Worm (Caenorhabditis elegans) whole organism, L1 larva: ENCODE data around the gene sphk-1.
A peak's percentile ranks its signal among the peaks of the same experiment; 100 is the strongest.

Experiments used
- C04F5.9 ChIP-seq: sonication (generic microtip); optimal IDR thresholded peaks from 2 replicates; lab custom pipeline; 2016; ENCODE audit warnings: missing genetic modification characterization, missing compliant biosample characterization
- Y116A8C.19 ChIP-seq: sonication (generic microtip); optimal IDR thresholded peaks from 2 replicates; lab custom pipeline; 2016; ENCODE audit warnings: missing compliant biosample characterization, missing genetic modification characterization, borderline replicate concordance
- aha-1 ChIP-seq: fragments of 150-350 bp; optimal IDR thresholded peaks from 2 replicates; lab custom pipeline; 2014; ENCODE audit warnings: missing biosample characterization, missing genetic modification characterization
- ama-1 ChIP-seq: fragments of 150-350 bp; optimal IDR thresholded peaks from 2 replicates; lab custom pipeline; 2014
- blmp-1 ChIP-seq: fragments of 150-350 bp; optimal IDR thresholded peaks from 2 replicates; lab custom pipeline; 2014; ENCODE audit warnings: missing biosample characterization, missing genetic modification characterization
- ceh-63 ChIP-seq: fragments of 200-800 bp; sonication (Bioruptor generic); optimal IDR thresholded peaks from 2 replicates; lab custom pipeline; 2018; ENCODE audit warnings: mild to moderate bottlenecking, missing genetic modification characterization, missing compliant biosample characterization
- ceh-8 ChIP-seq: fragments of 200-800 bp; sonication (Bioruptor generic); optimal IDR thresholded peaks from 2 replicates; lab custom pipeline; 2018; ENCODE audit warnings: mild to moderate bottlenecking, missing genetic modification characterization, moderate library complexity, missing compliant biosample characterization
- efl-1 ChIP-seq, 4 experiments: fragments of 150-350 bp; optimal IDR thresholded peaks in 3 of 4; peaks in 1 of 4; 1 replicate in 1 of 4; 2 replicates in 3 of 4; lab custom pipeline; 2014; ENCODE audit warnings: missing biosample characterization in 2 of 4, missing genetic modification characterization in 2 of 4, missing genetic modification reagents in 2 of 4
- elt-3 ChIP-seq, 6 experiments: fragments of 150-350 bp in 1 of 6; sonication (generic microtip); optimal IDR thresholded peaks; 2 replicates each; lab custom pipeline; 2017 to 2018; ENCODE audit warnings: missing biosample characterization in 6 of 6, missing genetic modification characterization in 6 of 6, inconsistent platforms in 1 of 6
- fkh-8 ChIP-seq: sonication (generic microtip); optimal IDR thresholded peaks from 2 replicates; lab custom pipeline; 2016; ENCODE audit warnings: mild to moderate bottlenecking, missing genetic modification characterization, missing compliant biosample characterization
- grh-1 ChIP-seq: fragments of 200-800 bp; sonication (Bioruptor generic); IDR thresholded peaks from 2 replicates; pipeline ENCODE4 v1.3.6; 2022; ENCODE audit warnings: missing genetic modification reagents, missing genetic modification characterization, missing compliant biosample characterization
- hlh-4 ChIP-seq: sonication (generic microtip); optimal IDR thresholded peaks from 2 replicates; lab custom pipeline; 2016; ENCODE audit warnings: mild to moderate bottlenecking, missing genetic modification characterization, missing compliant biosample characterization
- lin-14 ChIP-seq: fragments of 200-800 bp; sonication (Bioruptor generic); optimal IDR thresholded peaks from 2 replicates; lab custom pipeline; 2018; ENCODE audit warnings: mild to moderate bottlenecking, missing genetic modification characterization, moderate library complexity, missing compliant biosample characterization
- lir-3 ChIP-seq: sonication (generic microtip); optimal IDR thresholded peaks from 2 replicates; lab custom pipeline; 2016; ENCODE audit warnings: mild to moderate bottlenecking, missing genetic modification characterization, moderate library complexity, missing compliant biosample characterization; ENCODE audit not compliant: poor library complexity
- lsy-2 ChIP-seq, 2 experiments: fragments of 150-350 bp; optimal IDR thresholded peaks; 2 replicates each; lab custom pipeline; 2014; ENCODE audit warnings: missing biosample characterization in 2 of 2, missing genetic modification characterization in 2 of 2
- mab-9 ChIP-seq: fragments of 200-800 bp; sonication (Bioruptor generic); IDR thresholded peaks from 2 replicates; pipeline ENCODE4 v1.3.6; 2022; ENCODE audit warnings: missing genetic modification reagents, missing genetic modification characterization, missing compliant biosample characterization
- mef-2 ChIP-seq: fragments of 150-350 bp; optimal IDR thresholded peaks from 2 replicates; lab custom pipeline; 2014; ENCODE audit warnings: missing biosample characterization, missing genetic modification characterization
- nhr-11 ChIP-seq: fragments of 150-350 bp; optimal IDR thresholded peaks from 2 replicates; lab custom pipeline; 2014; ENCODE audit warnings: missing biosample characterization, missing genetic modification characterization
- nhr-71 ChIP-seq: sonication (generic microtip); optimal IDR thresholded peaks from 2 replicates; lab custom pipeline; 2016; ENCODE audit warnings: mild to moderate bottlenecking, missing genetic modification characterization, moderate library complexity, missing compliant biosample characterization
- nhr-77 ChIP-seq: fragments of 150-350 bp; optimal IDR thresholded peaks from 2 replicates; lab custom pipeline; 2014; ENCODE audit warnings: missing biosample characterization, missing genetic modification characterization
- nhr-85 ChIP-seq: sonication (generic microtip); peaks from one replicate; lab custom pipeline; 2016; ENCODE audit warnings: missing genetic modification characterization, inconsistent platforms, missing compliant biosample characterization
- nhr-90 ChIP-seq: sonication (generic microtip); optimal IDR thresholded peaks from 2 replicates; lab custom pipeline; 2016; ENCODE audit warnings: mild to moderate bottlenecking, missing genetic modification characterization, missing compliant biosample characterization; ENCODE audit not compliant: poor library complexity
- pax-3 ChIP-seq: fragments of 200-800 bp; sonication (Bioruptor generic); optimal IDR thresholded peaks from 2 replicates; lab custom pipeline; 2018; ENCODE audit warnings: mild to moderate bottlenecking, missing genetic modification characterization, moderate library complexity, missing compliant biosample characterization
- rnt-1 ChIP-seq: sonication (generic microtip); optimal IDR thresholded peaks from 2 replicates; lab custom pipeline; 2016; ENCODE audit warnings: mild to moderate bottlenecking, missing genetic modification characterization, moderate library complexity, missing compliant biosample characterization
- skn-1 ChIP-seq: fragments of 150-350 bp; optimal IDR thresholded peaks from 2 replicates; lab custom pipeline; 2014; ENCODE audit warnings: missing biosample characterization, missing genetic modification characterization
- snpc-4 ChIP-seq: fragments of 150-350 bp; optimal IDR thresholded peaks from 2 replicates; lab custom pipeline; 2014; ENCODE audit warnings: missing biosample characterization, missing genetic modification characterization
- swsn-7 ChIP-seq: sonication (generic microtip); optimal IDR thresholded peaks from 2 replicates; lab custom pipeline; 2016; ENCODE audit warnings: missing genetic modification characterization, missing compliant biosample characterization
- tbx-2 ChIP-seq: sonication (generic microtip); optimal IDR thresholded peaks from 2 replicates; lab custom pipeline; 2016; ENCODE audit warnings: missing genetic modification characterization, missing compliant biosample characterization
- tlp-1 ChIP-seq: fragments of 150-350 bp; optimal IDR thresholded peaks from 2 replicates; lab custom pipeline; 2014; ENCODE audit warnings: missing biosample characterization, missing genetic modification characterization
- unc-130 ChIP-seq: fragments of 150-350 bp; optimal IDR thresholded peaks from 2 replicates; lab custom pipeline; 2017; ENCODE audit warnings: missing biosample characterization, missing genetic modification characterization, inconsistent platforms
- unc-62 ChIP-seq: fragments of 150-350 bp; optimal IDR thresholded peaks from 2 replicates; lab custom pipeline; 2014; ENCODE audit warnings: missing biosample characterization, missing genetic modification reagents, missing genetic modification characterization
- unc-86 ChIP-seq: sonication (generic microtip); optimal IDR thresholded peaks from 2 replicates; lab custom pipeline; 2016; ENCODE audit warnings: missing genetic modification characterization, missing compliant biosample characterization
- zag-1 ChIP-seq: fragments of 150-350 bp; optimal IDR thresholded peaks from 2 replicates; lab custom pipeline; 2014; ENCODE audit warnings: missing biosample characterization, missing genetic modification characterization
- zip-4 ChIP-seq: fragments of 200-800 bp; sonication (Bioruptor generic); optimal IDR thresholded peaks from 2 replicates; lab custom pipeline; 2018; ENCODE audit warnings: mild to moderate bottlenecking, missing genetic modification characterization, moderate library complexity, missing compliant biosample characterization
- ztf-4 ChIP-seq: fragments of 150-350 bp; optimal IDR thresholded peaks from 2 replicates; lab custom pipeline; 2014; ENCODE audit warnings: missing biosample characterization, missing genetic modification characterization

Gene sphk-1

DNA sequence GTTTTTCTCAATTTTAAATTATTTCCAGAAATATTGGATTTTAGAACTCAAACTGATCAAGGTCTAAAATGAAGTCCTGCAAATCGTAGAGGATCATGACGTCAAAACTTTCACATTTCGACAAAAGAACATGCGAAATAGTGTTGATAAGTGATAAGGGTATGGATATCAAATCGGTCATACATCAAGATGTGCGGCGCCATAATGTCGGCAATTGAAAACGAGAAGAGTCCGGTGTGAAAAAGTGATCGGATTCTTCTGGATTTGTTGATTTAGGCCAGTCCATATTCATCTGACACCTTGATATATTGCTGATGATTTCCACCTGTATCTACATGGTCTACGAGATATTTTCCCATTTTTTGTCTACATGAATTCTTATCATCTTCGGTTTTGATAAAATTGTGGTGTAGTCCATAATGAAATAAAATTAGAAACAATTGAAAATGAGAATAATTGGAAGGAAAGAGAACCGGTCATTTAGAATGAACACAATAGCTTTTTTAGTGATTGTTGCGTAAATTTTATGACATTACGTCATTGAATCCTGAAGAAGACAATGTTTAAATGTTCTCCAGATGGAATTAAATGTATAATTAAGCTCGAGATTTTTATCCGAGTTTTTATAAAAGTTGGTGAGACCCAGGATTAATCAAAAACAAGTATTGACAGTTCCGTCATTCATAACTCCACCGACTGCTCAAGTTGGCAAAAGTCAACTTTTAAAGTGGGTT, 29.7 kb upstream of the sphk-1 start:
- TF ChIP-seq blmp-1 (tag; lab: Kevin White, UChicago), result peak; percentile 96
- no peak for TF ChIP-seq efl-1 (optimal IDR thresholded peaks at IDR 0.05; lab: Kevin White, UChicago)
- peak in 1 of 2 experiments; percentile 27 for TF ChIP-seq efl-1 (GFP tag; optimal IDR thresholded peaks at IDR 0.05 in 1 of 2; lab: Kevin White, UChicago)
- no peak for TF ChIP-seq zip-4 (GFP tag; lab: Kevin White, UChicago)
- peak in 1 of 6 experiments; percentile 87 for TF ChIP-seq elt-3 (tag; optimal IDR thresholded peaks at IDR 0.05; lab: Kevin White, UChicago)
- no peak for TF ChIP-seq unc-130 (tag; lab: Kevin White, UChicago)
- no peak for TF ChIP-seq lin-14 (GFP tag; lab: Kevin White, UChicago)

- TF ChIP-seq lin-14 (GFP tag; lab: Kevin White, UChicago) (peak; percentile 23), grh-1 (no peak), blmp-1 (tag; lab: Kevin White, UChicago) (peak; percentile 93), elt-3 (tag; optimal IDR thresholded peaks at IDR 0.05; lab: Kevin White, UChicago) (peak in 1 of 6 experiments; percentile 46), efl-1 (optimal IDR thresholded peaks at IDR 0.05; lab: Kevin White, UChicago) (no peak), efl-1 (GFP tag; optimal IDR thresholded peaks at IDR 0.05 in 1 of 2; lab: Kevin White, UChicago) (no peak), C04F5.9 (tag; lab: Kevin White, UChicago) (no peak), rnt-1 (peak; percentile 32)
- TF ChIP-seq, all 84 proteins: peak for 4
These were observed 28.8 kb upstream of the sphk-1 start for ce11 chrII:8730281-8730680.

DNA sequence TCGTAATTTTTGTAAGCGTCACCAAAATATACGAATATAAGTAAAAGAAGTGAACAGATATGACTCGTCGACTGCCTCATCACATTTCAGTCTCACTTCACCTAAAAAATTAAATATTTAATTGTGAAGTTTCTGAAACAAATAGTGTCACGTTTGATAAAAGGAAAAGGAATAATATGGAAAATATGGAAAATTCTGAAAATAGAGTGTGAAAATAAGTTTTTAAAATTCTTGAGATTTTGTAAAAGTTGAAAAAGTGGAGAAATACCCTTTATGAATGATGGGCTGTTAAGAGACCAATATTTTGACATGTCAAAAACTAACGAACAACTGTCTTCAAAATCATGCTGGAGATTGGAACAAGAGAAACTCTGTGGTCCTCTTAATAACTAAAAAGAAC, 25.2 kb upstream of the sphk-1 start, which contains the start of gene T01B7.9:
Gene T01B7.9, minus strand, starts transcription at position 101 of the 400 bp plus-strand sequence.
- TF ChIP-seq mab-9 (GFP tag; lab: Robert Waterston, UW), result no peak
- no peak for TF ChIP-seq lir-3
- TF ChIP-seq pax-3 (tag; lab: Kevin White, UChicago), result no peak
- no peak for TF ChIP-seq skn-1 (tag; lab: Kevin White, UChicago)
- TF ChIP-seq nhr-90 (tag; lab: Kevin White, UChicago), result no peak
- no peak for TF ChIP-seq nhr-77 (tag; lab: Kevin White, UChicago)
- no peak for TF ChIP-seq Y116A8C.19
- TF ChIP-seq zag-1 (tag; lab: Kevin White, UChicago), result no peak
- TF ChIP-seq nhr-85 (tag; lab: Kevin White, UChicago), result no peak
- TF ChIP-seq swsn-7 (tag; lab: Kevin White, UChicago), result no peak
- no peak for TF ChIP-seq grh-1
- no peak for TF ChIP-seq ama-1
- TF ChIP-seq ztf-4 (tag; lab: Kevin White, UChicago), result no peak
- TF ChIP-seq, all 84 proteins: peak for 0

ce11 chrII:8721955-8722524, 20.6 kb upstream of the sphk-1 start, which contains the start of gene trcs-2:
trcs-2 (plus strand) TSS chrII:8722474.
- TF ChIP-seq tlp-1 (tag; lab: Kevin White, UChicago), result no peak
- no peak for TF ChIP-seq ceh-63 (GFP tag; lab: Kevin White, UChicago)
- TF ChIP-seq hlh-4 (tag; lab: Kevin White, UChicago), result peak; percentile 90
- peak; percentile 5 for TF ChIP-seq nhr-71 (tag; lab: Kevin White, UChicago)
- no peak for TF ChIP-seq nhr-77 (tag; lab: Kevin White, UChicago)
- peak; percentile 22 for TF ChIP-seq fkh-8 (tag; lab: Kevin White, UChicago)
- TF ChIP-seq, all 84 proteins: peak for 3

ce11 chrII:8717579-8717978, 16.1 kb upstream of the sphk-1 start:
- TF ChIP-seq tbx-2 (tag; lab: Kevin White, UChicago) (no peak), ceh-8 (no peak), nhr-90 (tag; lab: Kevin White, UChicago) (no peak), unc-62 (no peak), ztf-4 (tag; lab: Kevin White, UChicago) (peak; percentile 20), lin-14 (GFP tag; lab: Kevin White, UChicago) (peak; percentile 53), zip-4 (GFP tag; lab: Kevin White, UChicago) (no peak), nhr-11 (tag; lab: Kevin White, UChicago) (no peak), blmp-1 (tag; lab: Kevin White, UChicago) (peak; percentile 82), aha-1 (tag; lab: Kevin White, UChicago) (no peak), elt-3 (tag; optimal IDR thresholded peaks at IDR 0.05; lab: Kevin White, UChicago) (peak in 1 of 6 experiments; percentile 19), lsy-2 (tag; optimal IDR thresholded peaks at IDR 0.05; lab: Kevin White, UChicago) (no peak), ama-1 (no peak), mef-2 (tag; lab: Kevin White, UChicago) (no peak), unc-86 (no peak), snpc-4 (tag; lab: Kevin White, UChicago) (no peak)
